Worm (Caenorhabditis elegans): Measurements from ENCODE around the gene K06A9.2.

ce11 chrX:1503698-1504501, 32.3 kb upstream of the K06A9.2 start:
- no peak for TF ChIP-seq him-1 (tag; optimal IDR thresholded peaks at IDR 0.05)
- no peak for TF ChIP-seq dao-5 (tag; optimal IDR thresholded peaks at IDR 0.05)
- TF ChIP-seq W03F9.2 (tag; optimal IDR thresholded peaks at IDR 0.05): no peak
